Worm (Caenorhabditis elegans) whole organism, L2 larva: Measurements from ENCODE around the gene C10A4.13.

ENCODE experiments used
- ceh-16 ChIP-seq: fragments of 150-350 bp; optimal IDR thresholded peaks from 2 replicates; lab custom pipeline; 2014; ENCODE audit warnings: missing biosample characterization, missing genetic modification characterization
- mbf-1 ChIP-seq: sonication (generic microtip); optimal IDR thresholded peaks from 2 replicates; lab custom pipeline; 2017; ENCODE audit warnings: missing biosample characterization, missing genetic modification characterization
- nhr-25 ChIP-seq: fragments of 150-350 bp; sonication (generic microtip); optimal IDR thresholded peaks from 3 replicates; lab custom pipeline; 2014; ENCODE audit warnings: missing biosample characterization, missing genetic modification characterization
- unc-55 ChIP-seq: fragments of 150-350 bp; sonication (generic microtip); optimal IDR thresholded peaks from 3 replicates; lab custom pipeline; 2014; ENCODE audit warnings: missing biosample characterization, missing genetic modification reagents, missing genetic modification characterization
- zag-1 ChIP-seq: fragments of 150-350 bp; optimal IDR thresholded peaks from 2 replicates; lab custom pipeline; 2014; ENCODE audit warnings: missing biosample characterization, missing genetic modification characterization

DNA sequence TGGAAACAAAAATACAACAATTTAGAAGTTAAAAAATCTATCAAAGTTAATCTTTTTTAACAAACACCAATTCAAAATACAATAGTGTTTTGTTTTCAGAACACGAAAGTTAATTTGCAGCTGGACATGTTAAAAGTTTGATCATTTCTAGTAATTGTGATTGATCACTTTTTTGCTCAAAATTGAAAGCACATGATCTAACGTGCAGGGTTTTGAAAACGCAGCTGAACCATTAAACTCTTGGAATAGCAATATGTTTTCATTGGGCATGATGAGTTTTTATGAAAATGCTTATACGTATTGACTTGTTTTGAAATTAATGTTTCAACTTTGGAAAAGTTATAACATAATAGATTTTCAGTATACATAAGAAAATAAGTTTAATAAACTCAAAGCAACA is 49.5 kb upstream of the C10A4.13 start:
- TF ChIP-seq mbf-1 (tag; lab: Kevin White, UChicago): no peak
- TF ChIP-seq unc-55 (GFP tag; lab: Kevin White, UChicago): no peak
- TF ChIP-seq nhr-25 (tag; lab: Kevin White, UChicago): no peak
- no peak for TF ChIP-seq zag-1 (tag; lab: Kevin White, UChicago)
- no peak for TF ChIP-seq ceh-16 (tag; lab: Kevin White, UChicago)
